Worm (Caenorhabditis elegans) whole organism, L2 larva: ENCODE results near the gene Y69A2AR.18.

Source experiments
- C34F6.9 ChIP-seq: fragments of 150-350 bp; optimal IDR thresholded peaks from 2 replicates; lab custom pipeline; 2014; ENCODE audit warnings: missing biosample characterization, missing genetic modification characterization
- F13H6.1 ChIP-seq: sonication (generic microtip); optimal IDR thresholded peaks from 2 replicates; lab custom pipeline; 2016; ENCODE audit warnings: missing genetic modification characterization, missing compliant biosample characterization
- R02D3.7 ChIP-seq: fragments of 150-350 bp; optimal IDR thresholded peaks from 2 replicates; lab custom pipeline; 2014; ENCODE audit warnings: missing biosample characterization, missing genetic modification characterization
- Y55F3AM.14 ChIP-seq: fragments of 200-800 bp; sonication (Bioruptor generic); optimal IDR thresholded peaks from 2 replicates; lab custom pipeline; 2018; ENCODE audit warnings: mild to moderate bottlenecking, missing genetic modification characterization, missing compliant biosample characterization
- alr-1 ChIP-seq: fragments of 150-350 bp; optimal IDR thresholded peaks from 2 replicates; lab custom pipeline; 2014; ENCODE audit warnings: missing biosample characterization, missing genetic modification characterization
- aly-2 ChIP-seq: fragments of 150-350 bp; optimal IDR thresholded peaks from 2 replicates; lab custom pipeline; 2014; ENCODE audit warnings: missing biosample characterization, missing genetic modification characterization
- ama-1 ChIP-seq: fragments of 150-350 bp; optimal IDR thresholded peaks from 2 replicates; lab custom pipeline; 2018; ENCODE audit warnings: inconsistent platforms
- ceh-16 ChIP-seq: fragments of 150-350 bp; optimal IDR thresholded peaks from 2 replicates; lab custom pipeline; 2014; ENCODE audit warnings: missing biosample characterization, missing genetic modification characterization
- ceh-82 ChIP-seq: fragments of 150-350 bp; optimal IDR thresholded peaks from 2 replicates; lab custom pipeline; 2014; ENCODE audit warnings: missing biosample characterization, missing genetic modification characterization
- crh-2 ChIP-seq: sonication (generic microtip); optimal IDR thresholded peaks from 2 replicates; lab custom pipeline; 2017; ENCODE audit warnings: missing biosample characterization, missing genetic modification characterization
- dmd-4 ChIP-seq: sonication (generic microtip); optimal IDR thresholded peaks from 2 replicates; lab custom pipeline; 2017; ENCODE audit warnings: missing biosample characterization, missing genetic modification characterization
- fos-1 ChIP-seq: fragments of 150-350 bp; optimal IDR thresholded peaks from 2 replicates; lab custom pipeline; 2014; ENCODE audit warnings: missing biosample characterization, missing genetic modification characterization
- gmeb-1 ChIP-seq: fragments of 150-350 bp; optimal IDR thresholded peaks from 2 replicates; lab custom pipeline; 2014; ENCODE audit warnings: missing biosample characterization, missing genetic modification characterization
- lin-11 ChIP-seq: fragments of 150-350 bp; sonication (generic microtip); optimal IDR thresholded peaks from 2 replicates; lab custom pipeline; 2014; ENCODE audit warnings: missing biosample characterization, missing genetic modification characterization, inconsistent platforms, mixed read lengths
- lin-13 ChIP-seq: fragments of 150-350 bp; optimal IDR thresholded peaks from 2 replicates; lab custom pipeline; 2014; ENCODE audit warnings: missing biosample characterization, missing genetic modification reagents, missing genetic modification characterization
- lsy-2 ChIP-seq, 2 experiments: fragments of 150-350 bp in 1 of 2; sonication (generic microtip) in 1 of 2; optimal IDR thresholded peaks; 2 replicates each; lab custom pipeline; 2014 to 2017; ENCODE audit warnings: missing biosample characterization in 2 of 2, missing genetic modification characterization in 2 of 2
- mab-5 ChIP-seq: fragments of 150-350 bp; optimal IDR thresholded peaks from 2 replicates; lab custom pipeline; 2014; ENCODE audit warnings: missing biosample characterization, missing genetic modification characterization
- mbf-1 ChIP-seq: sonication (generic microtip); optimal IDR thresholded peaks from 2 replicates; lab custom pipeline; 2017; ENCODE audit warnings: missing biosample characterization, missing genetic modification characterization
- mdl-1 ChIP-seq, 2 experiments: fragments of 150-350 bp in 1 of 2; sonication (generic microtip) in 1 of 2; optimal IDR thresholded peaks; 2 replicates each; lab custom pipeline; 2017; ENCODE audit warnings: missing biosample characterization in 2 of 2, missing genetic modification characterization in 2 of 2
- nhr-10 ChIP-seq: sonication (generic microtip); optimal IDR thresholded peaks from 2 replicates; lab custom pipeline; 2017; ENCODE audit warnings: missing biosample characterization, missing genetic modification characterization
- nhr-11 ChIP-seq: fragments of 150-350 bp; optimal IDR thresholded peaks from 2 replicates; lab custom pipeline; 2014; ENCODE audit warnings: missing biosample characterization, missing genetic modification characterization
- nhr-129 ChIP-seq: fragments of 150-350 bp; optimal IDR thresholded peaks from 2 replicates; lab custom pipeline; 2014; ENCODE audit warnings: missing biosample characterization, missing genetic modification characterization
- nhr-21 ChIP-seq: fragments of 150-350 bp; optimal IDR thresholded peaks from 2 replicates; lab custom pipeline; 2014; ENCODE audit warnings: missing biosample characterization, missing genetic modification characterization
- nhr-23 ChIP-seq: fragments of 150-350 bp; optimal IDR thresholded peaks from 2 replicates; lab custom pipeline; 2014; ENCODE audit warnings: missing biosample characterization, missing genetic modification reagents, missing genetic modification characterization
- nhr-237 ChIP-seq: fragments of 150-350 bp; optimal IDR thresholded peaks from 2 replicates; lab custom pipeline; 2014; ENCODE audit warnings: missing biosample characterization, missing genetic modification characterization
- nhr-25 ChIP-seq: fragments of 150-350 bp; sonication (generic microtip); optimal IDR thresholded peaks from 3 replicates; lab custom pipeline; 2014; ENCODE audit warnings: missing biosample characterization, missing genetic modification characterization
- nhr-6 ChIP-seq: fragments of 150-350 bp; optimal IDR thresholded peaks from 2 replicates; lab custom pipeline; 2014; ENCODE audit warnings: missing biosample characterization, missing genetic modification characterization
- nhr-77 ChIP-seq: fragments of 150-350 bp; optimal IDR thresholded peaks from 2 replicates; lab custom pipeline; 2014; ENCODE audit warnings: missing biosample characterization, missing genetic modification characterization
- sem-4 ChIP-seq: fragments of 150-350 bp; optimal IDR thresholded peaks from 2 replicates; lab custom pipeline; 2014; ENCODE audit warnings: missing biosample characterization, missing genetic modification reagents, missing genetic modification characterization
- skn-1 ChIP-seq: sonication (generic microtip); optimal IDR thresholded peaks from 2 replicates; lab custom pipeline; 2017; ENCODE audit warnings: missing biosample characterization, missing genetic modification characterization
- sma-3 ChIP-seq: sonication (generic microtip); optimal IDR thresholded peaks from 2 replicates; lab custom pipeline; 2016; ENCODE audit warnings: missing genetic modification reagents, missing genetic modification characterization, missing compliant biosample characterization
- sma-9 ChIP-seq, 2 experiments: fragments of 150-350 bp in 1 of 2; sonication (generic microtip) in 1 of 2; optimal IDR thresholded peaks; 2 replicates each; lab custom pipeline; 2014 to 2016; ENCODE audit warnings: missing genetic modification characterization in 2 of 2, mild to moderate bottlenecking in 1 of 2, missing biosample characterization in 1 of 2, missing compliant biosample characterization in 1 of 2, missing genetic modification reagents in 1 of 2, moderate library complexity in 1 of 2
- snpc-4 ChIP-seq: fragments of 150-350 bp; optimal IDR thresholded peaks from 2 replicates; lab custom pipeline; 2014; ENCODE audit warnings: missing biosample characterization, missing genetic modification characterization
- unc-55 ChIP-seq: fragments of 150-350 bp; sonication (generic microtip); optimal IDR thresholded peaks from 3 replicates; lab custom pipeline; 2014; ENCODE audit warnings: missing biosample characterization, missing genetic modification reagents, missing genetic modification characterization
- ztf-1 ChIP-seq: fragments of 200-800 bp; sonication (Bioruptor generic); conservative IDR thresholded peaks from 2 replicates; pipeline ENCODE4 v1.3.6; 2022; ENCODE audit warnings: missing genetic modification characterization, missing compliant biosample characterization
- ztf-11 ChIP-seq: sonication (generic microtip); optimal IDR thresholded peaks from 2 replicates; lab custom pipeline; 2017; ENCODE audit warnings: missing biosample characterization, missing genetic modification characterization
- ztf-4 ChIP-seq: fragments of 150-350 bp; optimal IDR thresholded peaks from 2 replicates; lab custom pipeline; 2014; ENCODE audit warnings: missing biosample characterization, missing genetic modification characterization

Gene Y69A2AR.18

ce11 chrIV:2495118-2495785 is at the start of gene Y69A2AR.18, which contains the start of gene ccdc-12:
Y69A2AR.18 (plus strand) TSS chrIV:2495735.
ccdc-12 (minus strand) TSS chrIV:2495174.
- TF ChIP-seq snpc-4 (tag; lab: Kevin White, UChicago) (peak; percentile 18), nhr-10 (tag; lab: Kevin White, UChicago) (no peak), ceh-82 (tag; lab: Kevin White, UChicago) (no peak), ztf-11 (tag; lab: Kevin White, UChicago) (no peak), nhr-21 (no peak), sem-4 (no peak), fos-1 (tag; lab: Kevin White, UChicago) (peak; percentile 3), lin-11 (tag; lab: Kevin White, UChicago) (peak; percentile 73), sma-3 (GFP tag; lab: Kevin White, UChicago) (peak; percentile 55), lin-13 (GFP tag; lab: Kevin White, UChicago) (no peak), unc-55 (GFP tag; lab: Kevin White, UChicago) (peak; percentile 86), alr-1 (tag; lab: Kevin White, UChicago) (no peak), skn-1 (tag; lab: Kevin White, UChicago) (no peak), gmeb-1 (tag; lab: Kevin White, UChicago) (peak; percentile 73), nhr-25 (tag; lab: Kevin White, UChicago) (no peak), Y55F3AM.14 (no peak), mbf-1 (tag; lab: Kevin White, UChicago) (no peak), mab-5 (tag; lab: Kevin White, UChicago) (peak; percentile 15), dmd-4 (tag; lab: Kevin White, UChicago) (no peak), F13H6.1 (tag; lab: Kevin White, UChicago) (peak; percentile 48), nhr-129 (tag; lab: Kevin White, UChicago) (peak; percentile 45), R02D3.7 (tag; lab: Kevin White, UChicago) (peak; percentile 50), lsy-2 (tag; optimal IDR thresholded peaks at IDR 0.05; lab: Kevin White, UChicago) (peak; percentile 96 to 98)

- TF ChIP-seq sma-9 (GFP tag; optimal IDR thresholded peaks at IDR 0.05; lab: Kevin White, UChicago) = no peak
- no peak for TF ChIP-seq sma-9 (tag; optimal IDR thresholded peaks at IDR 0.05; lab: Kevin White, UChicago)
- no peak for TF ChIP-seq R02D3.7 (tag; lab: Kevin White, UChicago)
- no peak for TF ChIP-seq alr-1 (tag; lab: Kevin White, UChicago)
- no peak for TF ChIP-seq snpc-4 (tag; lab: Kevin White, UChicago)
- TF ChIP-seq dmd-4 (tag; lab: Kevin White, UChicago) = no peak
- no peak for TF ChIP-seq ztf-11 (tag; lab: Kevin White, UChicago)
- no peak for TF ChIP-seq aly-2 (tag; lab: Kevin White, UChicago)
- TF ChIP-seq nhr-25 (tag; lab: Kevin White, UChicago) = no peak
- TF ChIP-seq ama-1 (lab: Kevin White, UChicago) = no peak
- no peak for TF ChIP-seq ceh-16 (tag; lab: Kevin White, UChicago)
- no peak for TF ChIP-seq mab-5 (tag; lab: Kevin White, UChicago)
- no peak for TF ChIP-seq crh-2 (tag; lab: Kevin White, UChicago)
- no peak for TF ChIP-seq unc-55 (GFP tag; lab: Kevin White, UChicago)
Measured at ce11 chrIV:2451233-2451632, 44.3 kb upstream of the Y69A2AR.18 start, which contains the start of gene C45G7.13. C45G7.13 (minus strand) TSS chrIV:2451333.

DNA sequence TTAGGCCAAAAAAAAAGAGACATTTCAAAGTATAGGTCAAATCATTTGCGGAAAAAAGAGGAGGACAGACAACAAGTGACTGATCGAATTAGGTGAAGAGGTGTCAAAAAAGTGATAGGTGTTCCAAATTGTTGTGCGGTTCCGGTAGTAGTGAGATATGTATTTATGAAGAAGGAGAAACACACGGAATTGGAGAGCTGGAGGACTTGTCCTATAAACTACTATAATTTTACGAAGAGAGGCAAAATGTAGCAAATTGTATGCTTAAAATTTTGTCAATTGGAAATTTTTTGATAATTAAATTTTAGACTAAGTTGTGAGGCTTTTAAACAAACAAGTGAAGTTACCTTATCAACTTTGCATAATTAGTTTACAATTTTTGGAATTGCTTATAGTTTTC is 43.9 kb upstream of the Y69A2AR.18 start:
- TF ChIP-seq nhr-77 (tag; lab: Kevin White, UChicago) (no peak), nhr-237 (tag; lab: Kevin White, UChicago) (no peak), ztf-4 (tag; lab: Kevin White, UChicago) (no peak), lin-11 (tag; lab: Kevin White, UChicago) (no peak), C34F6.9 (tag; lab: Kevin White, UChicago) (no peak), nhr-23 (no peak), nhr-6 (no peak), ztf-1 (GFP tag; lab: Robert Waterston, UW) (no peak), nhr-11 (no peak)
- TF ChIP-seq, all 48 proteins: peak for 0

ce11 chrIV:2455128-2455527 is 40.4 kb upstream of the Y69A2AR.18 start:
- TF ChIP-seq mab-5 (tag; lab: Kevin White, UChicago) (no peak), skn-1 (tag; lab: Kevin White, UChicago) (no peak), mdl-1 (tag; optimal IDR thresholded peaks at IDR 0.05; lab: Kevin White, UChicago) (no peak)
